Fruit fly (Drosophila melanogaster): Measurements from ENCODE around the gene CG3603.

- TF ChIP-seq pan (optimal IDR thresholded peaks at IDR 0.05) (no peak), usp (GFP tag; optimal IDR thresholded peaks at IDR 0.05) (no peak), CG8478 (optimal IDR thresholded peaks at IDR 0.05) (no peak), psq (optimal IDR thresholded peaks at IDR 0.05) (no peak), EcR (GFP tag; optimal IDR thresholded peaks at IDR 0.05) (no peak), Dll (optimal IDR thresholded peaks at IDR 0.05) (no peak)
Observed at dm6 chrX:2912581-2912980, 35.3 kb upstream of the CG3603 start.
